Fruit fly (Drosophila melanogaster) S2 (cell line): ENCODE measurements around the gene CG7512.

Experiments used
- CG8478 ChIP-seq: fragments of >200 bp; optimal IDR thresholded peaks from 2 replicates; lab custom pipeline; 2018
- CTCF ChIP-seq, 2 experiments: fragments of >200 bp; optimal IDR thresholded peaks; 2 replicates each; lab custom pipeline; 2018

The CG7512 gene

dm6 chr3L:11513405-11513804 lies at the start of gene CG7512:
TSS of gene CG7512 (plus strand) at chr3L:11513705.
- TF ChIP-seq CTCF (optimal IDR thresholded peaks at IDR 0.05; lab: Kevin White, UChicago) = no peak

dm6 chr3L:11465371-11465914 lies 48.1 kb upstream of the CG7512 start, which contains the start of gene Fum3:
TSS of gene Fum3 (minus strand) at chr3L:11465864.
- TF ChIP-seq CTCF (optimal IDR thresholded peaks at IDR 0.05; lab: Kevin White, UChicago) (no peak), CG8478 (no peak)

- TF ChIP-seq CTCF (optimal IDR thresholded peaks at IDR 0.05; lab: Kevin White, UChicago) = no peak
- no peak for TF ChIP-seq CG8478
These were observed 46.5 kb upstream of the CG7512 start for dm6 chr3L:11466985-11467384.

dm6 chr3L:11472388-11472787 lies 41.1 kb upstream of the CG7512 start:
- no peak for TF ChIP-seq CG8478
- TF ChIP-seq CTCF (optimal IDR thresholded peaks at IDR 0.05; lab: Kevin White, UChicago) = no peak

- TF ChIP-seq CG8478 (no peak), CTCF (optimal IDR thresholded peaks at IDR 0.05; lab: Kevin White, UChicago) (no peak)
These were observed 40.5 kb upstream of the CG7512 start, which contains the start of gene Vha16-3 for dm6 chr3L:11472991-11473390. TSS of gene Vha16-3 (plus strand) at chr3L:11473291.

- TF ChIP-seq CTCF (optimal IDR thresholded peaks at IDR 0.05; lab: Kevin White, UChicago) (no peak), CG8478 (no peak)
These were observed 38.8 kb upstream of the CG7512 start, which contains the start of gene Vha16-2 for dm6 chr3L:11474658-11475057. TSS of gene Vha16-2 (plus strand) at chr3L:11474958.

- TF ChIP-seq CG8478 = no peak
- TF ChIP-seq CTCF (optimal IDR thresholded peaks at IDR 0.05; lab: Kevin White, UChicago) = no peak
These were observed 33.2 kb upstream of the CG7512 start for dm6 chr3L:11480304-11480703.

- TF ChIP-seq CTCF (optimal IDR thresholded peaks at IDR 0.05; lab: Kevin White, UChicago) = no peak
- no peak for TF ChIP-seq CG8478
These were observed 30.4 kb upstream of the CG7512 start for dm6 chr3L:11483135-11483534.

dm6 chr3L:11484483-11484882 lies 29.0 kb upstream of the CG7512 start:
- TF ChIP-seq CTCF (optimal IDR thresholded peaks at IDR 0.05; lab: Kevin White, UChicago) = no peak
- no peak for TF ChIP-seq CG8478

- TF ChIP-seq CTCF (optimal IDR thresholded peaks at IDR 0.05; lab: Kevin White, UChicago) (no peak), CG8478 (no peak)
These were observed 27.4 kb upstream of the CG7512 start for dm6 chr3L:11485956-11486609.

- TF ChIP-seq CG8478 (no peak), CTCF (optimal IDR thresholded peaks at IDR 0.05; lab: Kevin White, UChicago) (no peak)
These were observed 26.1 kb upstream of the CG7512 start, which contains the start of gene chrb for dm6 chr3L:11487327-11487973. TSS of gene chrb (plus strand) at chr3L:11487550.

- no peak for TF ChIP-seq CG8478
- TF ChIP-seq CTCF (optimal IDR thresholded peaks at IDR 0.05; lab: Kevin White, UChicago) = no peak
These were observed 25.2 kb upstream of the CG7512 start for dm6 chr3L:11488264-11488663.

dm6 chr3L:11489489-11489888 lies 24.0 kb upstream of the CG7512 start:
- TF ChIP-seq CG8478 = no peak
- TF ChIP-seq CTCF (optimal IDR thresholded peaks at IDR 0.05; lab: Kevin White, UChicago) = no peak

- no peak for TF ChIP-seq CTCF (optimal IDR thresholded peaks at IDR 0.05; lab: Kevin White, UChicago)
- no peak for TF ChIP-seq CG8478
These were observed 23.0 kb upstream of the CG7512 start for dm6 chr3L:11490539-11490938.

- no peak for TF ChIP-seq CG8478
- no peak for TF ChIP-seq CTCF (optimal IDR thresholded peaks at IDR 0.05; lab: Kevin White, UChicago)
These were observed 22.2 kb upstream of the CG7512 start for dm6 chr3L:11491222-11491873.

dm6 chr3L:11491874-11492268 lies 21.6 kb upstream of the CG7512 start:
- no peak for TF ChIP-seq CTCF (optimal IDR thresholded peaks at IDR 0.05; lab: Kevin White, UChicago)
- no peak for TF ChIP-seq CG8478
